Fruit fly (Drosophila melanogaster): ENCODE data around the gene CG5783.

CG5783 gene

dm6 chr2L:18148552-18149219 lies 7.2 kb upstream of the CG5783 start:
- TF ChIP-seq CG3838 (GFP tag; optimal IDR thresholded peaks at IDR 0.05): no peak
- TF ChIP-seq CG30403 (GFP tag; optimal IDR thresholded peaks at IDR 0.05): no peak
- no peak for TF ChIP-seq zf30C (GFP tag; optimal IDR thresholded peaks at IDR 0.05)
- peak; percentile 10; the same call in 1 of the 2 replicates for TF ChIP-seq slbo (GFP tag; IDR thresholded peaks at IDR 0.05)
- TF ChIP-seq E2f2 (GFP tag; IDR thresholded peaks at IDR 0.05): peak; percentile 42; the same call in 1 of the 2 replicates
- TF ChIP-seq CG17385 (GFP tag; optimal IDR thresholded peaks at IDR 0.05): peak; percentile 69
- no peak for TF ChIP-seq tx (GFP tag; optimal IDR thresholded peaks at IDR 0.05)
- peak; percentile 88 for TF ChIP-seq CG1233 (GFP tag; optimal IDR thresholded peaks at IDR 0.05)
- peak; percentile 65 for TF ChIP-seq CG12659 (GFP tag; optimal IDR thresholded peaks at IDR 0.05)
- no peak for TF ChIP-seq yki (optimal IDR thresholded peaks at IDR 0.05)
- TF ChIP-seq ERR (GFP tag; optimal IDR thresholded peaks at IDR 0.05): no peak
- TF ChIP-seq vvl (GFP tag; IDR thresholded peaks at IDR 0.05): peak; percentile 73
- peak; percentile 37 for TF ChIP-seq CG7271 (tag; optimal IDR thresholded peaks at IDR 0.05)
- peak; percentile 35 for TF ChIP-seq tup (GFP tag; optimal IDR thresholded peaks at IDR 0.05)
- TF ChIP-seq cas (GFP tag; IDR thresholded peaks at IDR 0.05): no peak
- no peak for TF ChIP-seq Hmx (GFP tag; optimal IDR thresholded peaks at IDR 0.05)
- TF ChIP-seq CG11456 (GFP tag; IDR thresholded peaks at IDR 0.05): peak; percentile 62; the same call in 2 of the 3 replicates
- TF ChIP-seq CG12155 (GFP tag; optimal IDR thresholded peaks at IDR 0.05): no peak
- peak; percentile 14 for TF ChIP-seq Antp (GFP tag; optimal IDR thresholded peaks at IDR 0.05)
- TF ChIP-seq CG17328 (GFP tag; IDR thresholded peaks at IDR 0.05): peak; percentile 58
- peak; percentile 82 for TF ChIP-seq gce (GFP tag; IDR thresholded peaks at IDR 0.05)
- no peak for TF ChIP-seq fd102C (GFP tag; optimal IDR thresholded peaks at IDR 0.05)
- TF ChIP-seq twi (tag; optimal IDR thresholded peaks at IDR 0.05): no peak
- TF ChIP-seq Dbx (GFP tag; IDR thresholded peaks at IDR 0.05): peak; percentile 9; the same call in 1 of the 3 replicates
- TF ChIP-seq Gsc (GFP tag; IDR thresholded peaks at IDR 0.05): no peak
- TF ChIP-seq CG4854 (GFP tag; optimal IDR thresholded peaks at IDR 0.05): peak; percentile 19
- TF ChIP-seq exex (tag; optimal IDR thresholded peaks at IDR 0.05): peak; percentile 95
- TF ChIP-seq pnt (GFP tag; optimal IDR thresholded peaks at IDR 0.05): peak; percentile 21
- peak; percentile 71 for TF ChIP-seq CG15011 (GFP tag; optimal IDR thresholded peaks at IDR 0.05)
- peak; percentile 16 for TF ChIP-seq CG17829 (tag; optimal IDR thresholded peaks at IDR 0.05)
- peak; percentile 73 for TF ChIP-seq CG17359 (tag; optimal IDR thresholded peaks at IDR 0.05)
- TF ChIP-seq CG7963 (GFP tag; IDR thresholded peaks at IDR 0.05; ENCODE audit: partially characterized antibody): no peak
- TF ChIP-seq z (GFP tag; IDR thresholded peaks at IDR 0.05): 0 out of 3 replicates have a peak, but pooled peaks have one; percentile 49
- TF ChIP-seq Drgx (GFP tag; IDR thresholded peaks at IDR 0.05): 0 out of 2 replicates have a peak, but pooled peaks have one; percentile 14
- peak; percentile 44 for TF ChIP-seq CG2712 (tag; optimal IDR thresholded peaks at IDR 0.05)
- peak; percentile 52 for TF ChIP-seq CG12942 (GFP tag; optimal IDR thresholded peaks at IDR 0.05)
- TF ChIP-seq trem (tag; optimal IDR thresholded peaks at IDR 0.05): peak; percentile 6
- no peak for TF ChIP-seq Usf (GFP tag; optimal IDR thresholded peaks at IDR 0.05)
- no peak for TF ChIP-seq Max (GFP tag; optimal IDR thresholded peaks at IDR 0.05)
- peak; percentile 90 for TF ChIP-seq cwo (GFP tag; optimal IDR thresholded peaks at IDR 0.05)
- TF ChIP-seq CG8944 (GFP tag; optimal IDR thresholded peaks at IDR 0.05): peak; percentile 4
- TF ChIP-seq CG2129 (GFP tag; IDR thresholded peaks at IDR 0.05; ENCODE audit: partially characterized antibody): no peak
- TF ChIP-seq dysf (GFP tag; IDR thresholded peaks at IDR 0.05): no peak
- no peak for TF ChIP-seq dati (GFP tag; IDR thresholded peaks at IDR 0.05)
- no peak for TF ChIP-seq lbe (GFP tag; optimal IDR thresholded peaks at IDR 0.05)
- no peak for TF ChIP-seq slp2 (GFP tag; optimal IDR thresholded peaks at IDR 0.05)
- peak; percentile 34 for TF ChIP-seq disco-r (GFP tag; optimal IDR thresholded peaks at IDR 0.05)
- TF ChIP-seq dmrt99B (tag; optimal IDR thresholded peaks at IDR 0.05): peak; percentile 56
- TF ChIP-seq sens (GFP tag): peak; percentile 95
- TF ChIP-seq stwl (tag; optimal IDR thresholded peaks at IDR 0.05): no peak
- no peak for TF ChIP-seq maf-S (GFP tag; optimal IDR thresholded peaks at IDR 0.05)

Data from whole organism, embryonic.